Worm (Caenorhabditis elegans): ENCODE results near the gene K08F4.3.
A peak's percentile ranks its signal among the peaks of the same experiment; 100 is the strongest.

The K08F4.3 gene

DNA sequence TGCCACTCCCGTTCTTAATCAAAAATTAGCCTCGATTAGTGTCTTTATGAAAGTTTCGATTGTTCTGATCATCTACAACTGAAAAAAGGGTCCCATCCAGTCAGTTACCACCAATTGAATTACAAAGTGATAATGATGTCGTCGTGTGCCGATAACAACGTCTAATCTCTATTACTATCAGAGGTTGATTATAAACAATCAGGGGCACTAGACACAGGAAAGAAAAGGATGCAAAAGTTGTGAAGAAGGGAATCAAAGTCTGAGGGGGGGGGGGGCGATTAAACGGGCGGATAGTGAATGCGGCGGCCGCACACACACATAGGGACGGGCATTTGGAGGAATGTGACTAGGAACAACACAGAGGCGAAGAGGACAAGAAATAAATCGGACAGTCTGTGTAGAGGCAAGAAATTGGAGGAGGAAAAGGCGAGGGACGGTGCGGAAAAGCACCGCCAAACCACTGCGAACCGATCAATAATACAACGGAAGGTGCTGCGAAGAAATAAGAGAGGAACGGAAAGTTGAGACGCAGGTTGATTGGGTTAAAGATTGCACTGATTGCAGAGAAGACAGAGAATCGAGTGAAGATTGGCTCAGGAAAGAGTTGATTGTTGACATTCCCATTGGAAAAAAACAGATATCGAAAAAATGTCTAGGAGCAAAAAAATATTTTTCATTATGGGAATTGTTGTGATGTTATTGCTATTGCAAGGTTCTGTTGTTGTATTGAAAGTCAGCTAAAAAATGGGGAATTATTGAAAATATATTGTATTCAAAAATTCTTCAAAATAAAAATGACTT, 46.1 kb downstream of the K08F4.3 start:
- TF ChIP-seq nhr-43 (tag; optimal IDR thresholded peaks at IDR 0.05; ENCODE audit: poor library complexity, severe bottlenecking): no peak
- no peak for TF ChIP-seq nhr-11 (tag; optimal IDR thresholded peaks at IDR 0.05)
- no peak for TF ChIP-seq fkh-2 (tag; optimal IDR thresholded peaks at IDR 0.05)
- no peak for TF ChIP-seq elt-3 (tag; optimal IDR thresholded peaks at IDR 0.05)
- TF ChIP-seq ceh-28 (tag; optimal IDR thresholded peaks at IDR 0.05): peak; percentile 24
- peak; percentile 45 for TF ChIP-seq elt-2 (tag; optimal IDR thresholded peaks at IDR 0.05)
- no peak for TF ChIP-seq nhr-77 (tag; optimal IDR thresholded peaks at IDR 0.05)
- peak; percentile 16 for TF ChIP-seq nhr-25 (tag; optimal IDR thresholded peaks at IDR 0.05)
- TF ChIP-seq pha-4 (tag; optimal IDR thresholded peaks at IDR 0.05): peak; percentile 56
- TF ChIP-seq nfya-1 (tag; optimal IDR thresholded peaks at IDR 0.05; ENCODE audit: insufficient read depth): peak; percentile 29
- TF ChIP-seq hmg-11 (tag; optimal IDR thresholded peaks at IDR 0.05): peak; percentile 37

DNA sequence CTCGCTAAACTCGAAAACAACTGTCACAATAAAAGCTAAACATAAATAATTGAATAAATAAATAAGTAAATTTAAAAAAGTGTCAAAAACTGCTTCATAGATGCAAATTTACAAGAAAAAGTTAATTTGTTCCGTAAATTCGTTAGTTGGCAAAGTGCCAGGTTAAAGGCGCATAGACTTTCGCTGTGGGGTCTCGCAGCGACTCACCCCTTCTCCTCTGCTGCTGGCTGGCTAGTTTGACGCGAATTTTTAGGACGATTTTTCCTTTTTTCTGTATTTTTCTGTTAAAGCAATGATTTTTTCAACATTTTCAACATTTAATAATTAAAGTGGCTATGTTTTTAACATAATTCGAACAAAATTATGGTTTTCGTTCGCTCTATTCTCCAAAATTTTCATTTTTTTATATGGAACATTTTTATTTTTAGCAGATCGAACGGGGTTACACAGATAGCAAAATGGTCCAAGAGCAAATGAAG, 47.2 kb downstream of the K08F4.3 start, which contains the start of gene rack-1:
Gene rack-1, plus strand, starts transcription at position 429 of the 479 bp plus-strand sequence.
- TF ChIP-seq R02D3.7 (tag; optimal IDR thresholded peaks at IDR 0.05) (no peak), nhr-25 (tag; optimal IDR thresholded peaks at IDR 0.05) (peak; percentile 52), unc-39 (tag; optimal IDR thresholded peaks at IDR 0.05) (no peak), sea-2 (GFP tag; optimal IDR thresholded peaks at IDR 0.05) (no peak), elt-1 (tag; optimal IDR thresholded peaks at IDR 0.05) (no peak), mdl-1 (tag; optimal IDR thresholded peaks at IDR 0.05) (no peak), elt-2 (tag; optimal IDR thresholded peaks at IDR 0.05) (peak; percentile 24), hmg-11 (tag; optimal IDR thresholded peaks at IDR 0.05) (peak; percentile 65), nhr-237 (tag; optimal IDR thresholded peaks at IDR 0.05) (no peak), ceh-82 (tag; optimal IDR thresholded peaks at IDR 0.05) (no peak), ztf-11 (tag; optimal IDR thresholded peaks at IDR 0.05) (no peak), egl-27 (tag; optimal IDR thresholded peaks at IDR 0.05) (no peak), unc-62 (GFP tag; optimal IDR thresholded peaks at IDR 0.05) (no peak), ceh-28 (tag; optimal IDR thresholded peaks at IDR 0.05) (no peak), lin-15B (tag; optimal IDR thresholded peaks at IDR 0.05) (peak; percentile 64), jun-1 (tag; optimal IDR thresholded peaks at IDR 0.05) (no peak), skn-1 (tag; optimal IDR thresholded peaks at IDR 0.05) (no peak), ama-1 (optimal IDR thresholded peaks at IDR 0.05) (no peak), pha-4 (tag; optimal IDR thresholded peaks at IDR 0.05) (peak; percentile 70), eor-1 (tag; optimal IDR thresholded peaks at IDR 0.05) (no peak), ZK546.5 (tag; optimal IDR thresholded peaks at IDR 0.05) (no peak), nhr-12 (tag; optimal IDR thresholded peaks at IDR 0.05) (no peak), ceh-9 (tag; optimal IDR thresholded peaks at IDR 0.05) (no peak), aly-2 (tag; optimal IDR thresholded peaks at IDR 0.05) (no peak), zag-1 (tag; optimal IDR thresholded peaks at IDR 0.05) (no peak), fkh-10 (GFP tag; optimal IDR thresholded peaks at IDR 0.05) (no peak), elt-3 (tag; optimal IDR thresholded peaks at IDR 0.05) (no peak), tbx-2 (tag; optimal IDR thresholded peaks at IDR 0.05) (no peak), fos-1 (tag; optimal IDR thresholded peaks at IDR 0.05) (no peak), mml-1 (tag; optimal IDR thresholded peaks at IDR 0.05) (no peak), nfya-1 (tag; optimal IDR thresholded peaks at IDR 0.05; ENCODE audit: insufficient read depth) (peak; percentile 85), nhr-23 (tag; optimal IDR thresholded peaks at IDR 0.05) (peak; percentile 73), snpc-4 (tag; optimal IDR thresholded peaks at IDR 0.05) (peak; percentile 47), lin-39 (tag; optimal IDR thresholded peaks at IDR 0.05) (peak; percentile 79), ceh-16 (tag; optimal IDR thresholded peaks at IDR 0.05) (no peak), daf-12 (tag; optimal IDR thresholded peaks at IDR 0.05) (no peak), nhr-43 (tag; optimal IDR thresholded peaks at IDR 0.05; ENCODE audit: poor library complexity, severe bottlenecking) (no peak), egl-5 (tag; optimal IDR thresholded peaks at IDR 0.05) (no peak), nhr-11 (tag; optimal IDR thresholded peaks at IDR 0.05) (no peak), ztf-4 (tag; optimal IDR thresholded peaks at IDR 0.05) (no peak)
